Worm (Caenorhabditis elegans) whole organism, L4 larva: Measurements from ENCODE around the gene F38E11.6.

Source experiments
- F37D6.2 ChIP-seq: sonication (generic microtip); optimal IDR thresholded peaks from 2 replicates; lab custom pipeline; 2016; ENCODE audit warnings: mild to moderate bottlenecking, missing genetic modification characterization, missing compliant biosample characterization
- F44E2.7 ChIP-seq: fragments of 200-800 bp; sonication (Bioruptor generic); IDR thresholded peaks from 2 replicates; pipeline ENCODE4 v2.1.2; 2022; ENCODE audit warnings: missing genetic modification characterization, missing compliant biosample characterization
- F49E8.2 ChIP-seq: sonication (generic microtip); optimal IDR thresholded peaks from 2 replicates; lab custom pipeline; 2016; ENCODE audit warnings: missing compliant biosample characterization, mild to moderate bottlenecking, missing genetic modification characterization, borderline replicate concordance
- T20F7.1 ChIP-seq: fragments of 200-800 bp; sonication (Bioruptor generic); optimal IDR thresholded peaks from 2 replicates; lab custom pipeline; 2018; ENCODE audit warnings: mild to moderate bottlenecking, missing genetic modification characterization, missing compliant biosample characterization
- Y105C5A.15 ChIP-seq: fragments of 200-800 bp; sonication (Bioruptor generic); IDR thresholded peaks from 2 replicates; pipeline ENCODE4 v1.3.6; 2022; ENCODE audit warnings: missing genetic modification characterization, missing compliant biosample characterization
- ceh-20 ChIP-seq: fragments of 200-800 bp; sonication (Bioruptor generic); IDR thresholded peaks from 2 replicates; pipeline ENCODE4 v1.3.6; 2022; ENCODE audit warnings: missing genetic modification reagents, missing genetic modification characterization, missing compliant biosample characterization
- ceh-28 ChIP-seq: fragments of 150-350 bp; optimal IDR thresholded peaks from 2 replicates; lab custom pipeline; 2014; ENCODE audit warnings: missing biosample characterization, missing genetic modification reagents, missing genetic modification characterization
- ceh-32 ChIP-seq: sonication (generic microtip); optimal IDR thresholded peaks from 2 replicates; lab custom pipeline; 2016; ENCODE audit warnings: mild to moderate bottlenecking, missing genetic modification characterization, missing compliant biosample characterization; ENCODE audit not compliant: poor library complexity
- ceh-44 ChIP-seq: fragments of 200-800 bp; sonication (Bioruptor generic); IDR thresholded peaks from 2 replicates; pipeline ENCODE4 v1.3.6; 2022; ENCODE audit warnings: missing genetic modification reagents, missing genetic modification characterization, missing compliant biosample characterization
- ceh-82 ChIP-seq: sonication (generic microtip); optimal IDR thresholded peaks from 2 replicates; lab custom pipeline; 2017; ENCODE audit warnings: missing biosample characterization, missing genetic modification characterization
- ces-1 ChIP-seq: fragments of 150-350 bp; sonication (generic microtip); optimal IDR thresholded peaks from 4 replicates; lab custom pipeline; 2014; ENCODE audit warnings: missing biosample characterization, missing genetic modification reagents, missing genetic modification characterization
- cey-2 ChIP-seq: sonication (generic microtip); optimal IDR thresholded peaks from 3 replicates; lab custom pipeline; 2017; ENCODE audit warnings: missing genetic modification characterization, mild to moderate bottlenecking, missing compliant biosample characterization, antibody characterized with exemption, borderline replicate concordance; ENCODE audit not compliant: insufficient read depth
- ctbp-1 ChIP-seq: fragments of 200-800 bp; sonication (Bioruptor generic); IDR thresholded peaks from 2 replicates; pipeline ENCODE4 v1.3.6; 2022; ENCODE audit warnings: missing genetic modification reagents, missing genetic modification characterization, missing compliant biosample characterization
- dmd-8 ChIP-seq: fragments of 200-800 bp; sonication (Bioruptor generic); IDR thresholded peaks from 2 replicates; pipeline ENCODE4 v1.3.6; 2022; ENCODE audit warnings: missing genetic modification characterization, missing compliant biosample characterization
- dpl-1 ChIP-seq: fragments of 150-350 bp; optimal IDR thresholded peaks from 2 replicates; lab custom pipeline; 2014; ENCODE audit warnings: missing biosample characterization, missing genetic modification reagents, missing genetic modification characterization
- duxl-1 ChIP-seq: sonication (generic microtip); optimal IDR thresholded peaks from 2 replicates; lab custom pipeline; 2016; ENCODE audit warnings: mild to moderate bottlenecking, missing genetic modification characterization, moderate library complexity, missing compliant biosample characterization; ENCODE audit not compliant: poor library complexity
- egl-27 ChIP-seq: sonication (generic microtip); optimal IDR thresholded peaks from 3 replicates; lab custom pipeline; 2017; ENCODE audit warnings: missing biosample characterization, missing genetic modification reagents, missing genetic modification characterization
- egl-43 ChIP-seq: fragments of 200-800 bp; sonication (Bioruptor generic); IDR thresholded peaks from 2 replicates; pipeline ENCODE4 v1.3.6; 2022; ENCODE audit warnings: missing genetic modification reagents, missing genetic modification characterization, missing compliant biosample characterization
- fos-1 ChIP-seq: fragments of 150-350 bp; optimal IDR thresholded peaks from 2 replicates; lab custom pipeline; 2014; ENCODE audit warnings: missing biosample characterization, missing genetic modification characterization
- hif-1 ChIP-seq, 2 experiments: sonication (generic microtip); optimal IDR thresholded peaks; 2 replicates each; lab custom pipeline; 2016 to 2017; ENCODE audit warnings: missing compliant biosample characterization in 2 of 2, missing genetic modification characterization in 2 of 2, missing genetic modification reagents in 2 of 2, missing genotype in 2 of 2, mild to moderate bottlenecking in 1 of 2
- hlh-30 ChIP-seq: sonication (generic microtip); optimal IDR thresholded peaks from 2 replicates; lab custom pipeline; 2017; ENCODE audit warnings: antibody characterized with exemption, mild to moderate bottlenecking, missing genetic modification characterization, missing compliant biosample characterization; ENCODE audit not compliant: insufficient read depth
- jun-1 ChIP-seq: fragments of 150-350 bp; optimal IDR thresholded peaks from 2 replicates; lab custom pipeline; 2014; ENCODE audit warnings: missing biosample characterization, missing genetic modification reagents, missing genetic modification characterization
- lin-29 ChIP-seq: fragments of 200-800 bp; sonication (Bioruptor generic); IDR thresholded peaks from 2 replicates; pipeline ENCODE4 v1.3.6; 2022; ENCODE audit warnings: missing genetic modification reagents, missing genetic modification characterization, missing compliant biosample characterization
- lin-39 ChIP-seq: fragments of 150-350 bp; optimal IDR thresholded peaks from 2 replicates; lab custom pipeline; 2014; ENCODE audit warnings: missing biosample characterization, missing genetic modification reagents, missing genetic modification characterization
- lir-3 ChIP-seq: sonication (generic microtip); optimal IDR thresholded peaks from 2 replicates; lab custom pipeline; 2016; ENCODE audit warnings: mild to moderate bottlenecking, missing genetic modification characterization, missing compliant biosample characterization
- madf-9 ChIP-seq: fragments of 200-800 bp; sonication (Bioruptor generic); conservative IDR thresholded peaks from 2 replicates; pipeline ENCODE4 v1.3.6; 2022; ENCODE audit warnings: missing genetic modification reagents, missing genetic modification characterization, missing compliant biosample characterization
- nhr-10 ChIP-seq: fragments of 150-350 bp; optimal IDR thresholded peaks from 2 replicates; lab custom pipeline; 2014; ENCODE audit warnings: missing biosample characterization, missing genetic modification characterization
- nhr-11 ChIP-seq: fragments of 150-350 bp; optimal IDR thresholded peaks from 2 replicates; lab custom pipeline; 2014; ENCODE audit warnings: missing biosample characterization, missing genetic modification characterization
- nhr-25 ChIP-seq: sonication (generic microtip); optimal IDR thresholded peaks from 2 replicates; lab custom pipeline; 2017; ENCODE audit warnings: missing genetic modification characterization, mild to moderate bottlenecking, missing compliant biosample characterization, antibody characterized with exemption, moderate library complexity, borderline replicate concordance; ENCODE audit not compliant: insufficient read depth
- nhr-28 ChIP-seq: fragments of 150-350 bp; optimal IDR thresholded peaks from 2 replicates; lab custom pipeline; 2014; ENCODE audit warnings: missing biosample characterization, missing genetic modification characterization
- nhr-41 ChIP-seq: fragments of 200-800 bp; sonication (Bioruptor generic); IDR thresholded peaks from 2 replicates; pipeline ENCODE4 v1.3.6; 2022; ENCODE audit warnings: missing genetic modification reagents, missing genetic modification characterization, missing compliant biosample characterization
- nhr-42 ChIP-seq: fragments of 200-800 bp; sonication (Bioruptor generic); IDR thresholded peaks from 2 replicates; pipeline ENCODE4 v1.3.6; 2022; ENCODE audit warnings: missing genetic modification characterization, missing compliant biosample characterization
- nhr-6 ChIP-seq: fragments of 150-350 bp; optimal IDR thresholded peaks from 2 replicates; lab custom pipeline; 2014; ENCODE audit warnings: missing biosample characterization, missing genetic modification characterization
- nhr-76 ChIP-seq: fragments of 150-350 bp; optimal IDR thresholded peaks from 2 replicates; lab custom pipeline; 2014; ENCODE audit warnings: missing biosample characterization, missing genetic modification characterization
- nhr-77 ChIP-seq: fragments of 150-350 bp; optimal IDR thresholded peaks from 2 replicates; lab custom pipeline; 2014; ENCODE audit warnings: missing biosample characterization, missing genetic modification characterization
- php-3 ChIP-seq: fragments of 200-800 bp; sonication (Bioruptor generic); IDR thresholded peaks from 2 replicates; pipeline ENCODE4 v1.3.6; 2022; ENCODE audit warnings: missing genetic modification reagents, missing genetic modification characterization, missing compliant biosample characterization
- pqm-1 ChIP-seq: sonication (generic microtip); optimal IDR thresholded peaks from 2 replicates; lab custom pipeline; 2017; ENCODE audit warnings: missing biosample characterization, missing genetic modification characterization
- rbr-2 ChIP-seq: sonication (generic microtip); optimal IDR thresholded peaks from 2 replicates; lab custom pipeline; 2016; ENCODE audit warnings: missing genotype, missing genetic modification characterization, missing compliant biosample characterization
- set-16 ChIP-seq: fragments of 200-800 bp; sonication (Bioruptor generic); IDR thresholded peaks from 2 replicates; pipeline ENCODE4 v1.3.6; 2022; ENCODE audit warnings: missing genetic modification reagents, missing genetic modification characterization, missing compliant biosample characterization
- skn-1 ChIP-seq: fragments of 150-350 bp; optimal IDR thresholded peaks from 2 replicates; lab custom pipeline; 2014; ENCODE audit warnings: missing biosample characterization, missing genetic modification characterization
- snpc-4 ChIP-seq: fragments of 150-350 bp; optimal IDR thresholded peaks from 2 replicates; lab custom pipeline; 2014; ENCODE audit warnings: missing biosample characterization, missing genetic modification characterization
- spr-1 ChIP-seq: sonication (generic microtip); optimal IDR thresholded peaks from 2 replicates; lab custom pipeline; 2016; ENCODE audit warnings: mild to moderate bottlenecking, missing genetic modification characterization, missing compliant biosample characterization
- spr-3 ChIP-seq: fragments of 200-800 bp; sonication (Bioruptor generic); optimal IDR thresholded peaks from 2 replicates; lab custom pipeline; 2018; ENCODE audit warnings: mild to moderate bottlenecking, missing genetic modification characterization, missing compliant biosample characterization
- unc-130 ChIP-seq: sonication (generic microtip); optimal IDR thresholded peaks from 2 replicates; lab custom pipeline; 2016; ENCODE audit warnings: missing genetic modification reagents, missing genetic modification characterization, missing compliant biosample characterization
- zag-1 ChIP-seq: fragments of 150-350 bp; optimal IDR thresholded peaks from 2 replicates; lab custom pipeline; 2014; ENCODE audit warnings: missing biosample characterization, missing genetic modification characterization
- zfp-2 ChIP-seq: sonication (generic microtip); optimal IDR thresholded peaks from 2 replicates; lab custom pipeline; 2016; ENCODE audit warnings: mild to moderate bottlenecking, missing genetic modification characterization, missing compliant biosample characterization
- zfp-3 ChIP-seq: fragments of 200-800 bp; sonication (Bioruptor generic); conservative IDR thresholded peaks from 2 replicates; pipeline ENCODE4 v1.3.6; 2022; ENCODE audit warnings: missing genetic modification reagents, missing genetic modification characterization, missing compliant biosample characterization
- zip-11 ChIP-seq: fragments of 200-800 bp; sonication (Bioruptor generic); IDR thresholded peaks from 2 replicates; pipeline ENCODE4 v1.3.6; 2022; ENCODE audit warnings: missing genetic modification characterization, missing compliant biosample characterization
- zip-2 ChIP-seq: fragments of 150-350 bp; optimal IDR thresholded peaks from 2 replicates; lab custom pipeline; 2014; ENCODE audit warnings: missing biosample characterization, missing genetic modification characterization
- ztf-7 ChIP-seq: fragments of 150-350 bp; optimal IDR thresholded peaks from 2 replicates; lab custom pipeline; 2014; ENCODE audit warnings: missing biosample characterization, missing genetic modification characterization

F38E11.6 gene

DNA sequence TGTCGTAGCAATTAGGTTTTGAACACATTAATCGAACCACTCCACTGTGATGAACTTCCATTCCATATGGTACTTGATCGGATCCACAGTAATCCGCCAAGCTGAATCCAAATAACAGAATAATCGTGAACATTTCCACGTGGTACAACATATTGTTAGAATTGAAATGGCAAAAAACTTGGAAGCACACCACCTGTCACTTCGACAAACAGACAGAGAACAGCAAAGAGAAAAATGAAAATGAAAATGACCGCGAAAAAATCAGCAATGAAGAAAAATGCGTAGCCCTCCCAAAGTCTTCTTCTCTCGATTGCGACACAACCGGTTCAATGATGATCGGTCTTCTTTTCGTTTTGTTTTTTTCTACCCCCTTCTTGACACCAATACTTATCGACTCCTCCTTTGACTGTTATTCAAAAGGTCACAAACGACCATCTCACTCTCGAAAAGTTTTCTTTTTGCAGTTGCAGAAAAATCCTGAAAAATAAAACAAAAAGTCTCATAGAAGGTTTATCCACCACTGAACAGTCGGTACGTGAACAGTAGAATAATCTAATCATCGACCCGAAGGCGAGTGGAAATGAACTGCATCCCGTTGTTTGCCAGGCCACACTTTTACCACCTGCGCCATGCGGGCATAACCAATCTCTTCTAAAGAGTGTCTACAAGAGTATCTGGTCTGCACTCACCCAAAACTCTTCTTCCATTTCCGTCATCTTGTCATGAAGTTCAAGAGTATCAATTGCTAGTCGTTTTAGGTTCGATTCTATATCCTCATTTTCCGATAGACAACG, 10.0 kb upstream of the F38E11.6 start, which contains the start of gene wrt-3 (continued):
- TF ChIP-seq jun-1 (tag; lab: Kevin White, UChicago) (no peak), rbr-2 (tag; lab: Kevin White, UChicago) (peak; percentile 62), cey-2 (no peak), lin-39 (tag; lab: Kevin White, UChicago) (no peak), F44E2.7 (GFP tag; lab: Robert Waterston, UW) (peak; percentile 97), nhr-6 (tag; lab: Kevin White, UChicago) (peak; percentile 32), Y105C5A.15 (peak; percentile 94), zfp-3 (0 out of 2 replicates have a peak, but pooled peaks have one; percentile 74), dpl-1 (GFP tag; lab: Kevin White, UChicago) (no peak), nhr-11 (no peak), ceh-44 (GFP tag; lab: Robert Waterston, UW) (peak; percentile 88; the same call in 1 of the 2 replicates), ceh-32 (tag; lab: Kevin White, UChicago) (peak; percentile 1), nhr-76 (tag; lab: Kevin White, UChicago) (no peak), madf-9 (GFP tag; lab: Robert Waterston, UW) (peak; percentile 82), php-3 (GFP tag; lab: Robert Waterston, UW) (no peak), snpc-4 (tag; lab: Kevin White, UChicago) (no peak), lir-3 (peak; percentile 80), dmd-8 (GFP tag; lab: Robert Waterston, UW) (peak; percentile 99), ztf-7 (tag; lab: Kevin White, UChicago) (peak; percentile 71), fos-1 (tag; lab: Kevin White, UChicago) (no peak), ceh-28 (tag; lab: Kevin White, UChicago) (no peak), ceh-20 (GFP tag; lab: Robert Waterston, UW) (no peak), pqm-1 (no peak), skn-1 (no peak), nhr-28 (tag; lab: Kevin White, UChicago) (peak; percentile 13), ces-1 (GFP tag; lab: Kevin White, UChicago) (no peak), lin-29 (GFP tag; lab: Robert Waterston, UW) (peak; percentile 49; the same call in 1 of the 2 replicates), nhr-25 (tag; lab: Kevin White, UChicago) (no peak), egl-43 (no peak), set-16 (GFP tag; lab: Robert Waterston, UW) (no peak), hlh-30 (tag; lab: Kevin White, UChicago) (no peak), nhr-10 (tag; lab: Kevin White, UChicago) (no peak), F37D6.2 (tag; lab: Kevin White, UChicago) (no peak), hif-1 (tag; optimal IDR thresholded peaks at IDR 0.05; lab: Kevin White, UChicago) (no peak), duxl-1 (tag; lab: Kevin White, UChicago) (peak; percentile 91), ctbp-1 (GFP tag; lab: Robert Waterston, UW) (no peak; the same call in 1 of the 2 replicates), zag-1 (tag; lab: Kevin White, UChicago) (no peak), F49E8.2 (peak; percentile 42), nhr-41 (GFP tag; lab: Robert Waterston, UW) (peak; percentile 75; the same call in 1 of the 2 replicates), zip-2 (tag; lab: Kevin White, UChicago) (no peak), egl-27 (tag; lab: Kevin White, UChicago) (no peak), zfp-2 (tag; lab: Kevin White, UChicago) (peak; percentile 46), nhr-77 (tag; lab: Kevin White, UChicago) (no peak), spr-1 (tag; lab: Kevin White, UChicago) (peak; percentile 74), ceh-82 (tag; lab: Kevin White, UChicago) (no peak), spr-3 (peak; percentile 81), unc-130 (GFP tag; lab: Kevin White, UChicago) (peak; percentile 67), nhr-42 (peak; percentile 86), T20F7.1 (GFP tag; lab: Kevin White, UChicago) (peak; percentile 68), zip-11 (peak; percentile 79; the same call in 1 of the 2 replicates)
